Fruit fly (Drosophila melanogaster) whole organism, wandering third instar larva: ENCODE measurements around the gene CG13313.

Experiments
- CG32264 ChIP-seq: fragments of 200-800 bp; sonication (Bioruptor generic); optimal IDR thresholded peaks from 2 replicates; lab custom pipeline; 2016; ENCODE audit warnings: missing biosample characterization, missing genetic modification characterization
- Dfd ChIP-seq: fragments of >200 bp; optimal IDR thresholded peaks from 2 replicates; lab custom pipeline; 2017; ENCODE audit warnings: missing biosample characterization, missing genetic modification characterization
- Dif ChIP-seq: fragments of 200-275, 200-300 bp; sonication (Bioruptor generic); optimal IDR thresholded peaks from 2 replicates; lab custom pipeline; 2018; ENCODE audit warnings: missing biosample characterization, missing genetic modification characterization; ENCODE audit not compliant: partially characterized antibody
- Hr78 ChIP-seq: fragments of >200 bp; optimal IDR thresholded peaks from 2 replicates; lab custom pipeline; 2017; ENCODE audit warnings: missing biosample characterization, missing genetic modification characterization
- Jra ChIP-seq: sonication (Bioruptor generic); optimal IDR thresholded peaks from 2 replicates; lab custom pipeline; 2016; ENCODE audit warnings: missing biosample characterization, missing genetic modification characterization
- Rel ChIP-seq, 2 experiments: fragments of 200-800 bp; sonication (Bioruptor generic) in 1 of 2; optimal IDR thresholded peaks; 2 replicates in 1 of 2; 3 replicates in 1 of 2; lab custom pipeline; 2016 to 2019; ENCODE audit warnings: mild to moderate bottlenecking in 2 of 2, missing biosample characterization in 2 of 2, missing genetic modification characterization in 2 of 2, moderate library complexity in 1 of 2
- Vsx2 ChIP-seq: fragments of 200-300, 225-300 bp; sonication (Bioruptor generic); optimal IDR thresholded peaks from 2 replicates; lab custom pipeline; 2018; ENCODE audit warnings: missing biosample characterization, missing genetic modification characterization; ENCODE audit not compliant: partially characterized antibody
- brk ChIP-seq: fragments of 200-800 bp; sonication (Bioruptor generic); optimal IDR thresholded peaks from 2 replicates; lab custom pipeline; 2016; ENCODE audit warnings: missing biosample characterization, mild to moderate bottlenecking, missing genetic modification characterization
- dl ChIP-seq, 2 experiments: fragments of 175-275, 200-275 bp in 1 of 2; fragments of 200-275 bp in 1 of 2; sonication (Bioruptor generic); optimal IDR thresholded peaks; lab custom pipeline; 2018; ENCODE audit warnings: mild to moderate bottlenecking in 2 of 2, missing biosample characterization in 2 of 2, missing genetic modification characterization in 2 of 2, moderate library complexity in 2 of 2; ENCODE audit not compliant: partially characterized antibody in 2 of 2, insufficient read depth in 1 of 2
- h ChIP-seq: fragments of 200-800 bp; sonication (Bioruptor generic); optimal IDR thresholded peaks from 3 replicates; lab custom pipeline; 2016; ENCODE audit warnings: missing biosample characterization, mild to moderate bottlenecking, missing genetic modification characterization
- psq ChIP-seq: fragments of 200-800 bp; sonication (Bioruptor generic); optimal IDR thresholded peaks from 3 replicates; lab custom pipeline; 2017; ENCODE audit warnings: missing biosample characterization, mild to moderate bottlenecking, missing genetic modification characterization, moderate library complexity

- peak; percentile 12 for TF ChIP-seq h (GFP tag; lab: Kevin White, UChicago)
- TF ChIP-seq Dfd (GFP tag; lab: Kevin White, UChicago) = no peak
- TF ChIP-seq psq (GFP tag; lab: Kevin White, UChicago) = no peak
- TF ChIP-seq brk = no peak
- no peak for TF ChIP-seq Rel (GFP tag; optimal IDR thresholded peaks at IDR 0.05; lab: Kevin White, UChicago)
- TF ChIP-seq Rel (tag; optimal IDR thresholded peaks at IDR 0.05; lab: Kevin White, UChicago) = no peak
- no peak for TF ChIP-seq dl (GFP tag; optimal IDR thresholded peaks at IDR 0.05; lab: Kevin White, UChicago; ENCODE audit: insufficient read depth in 1 of 2, partially characterized antibody in 2 of 2)
- TF ChIP-seq CG32264 (GFP tag; lab: Kevin White, UChicago) = no peak
- no peak for TF ChIP-seq Vsx2 (GFP tag; lab: Kevin White, UChicago)
- TF ChIP-seq Hr78 (GFP tag; lab: Kevin White, UChicago) = no peak
- no peak for TF ChIP-seq Jra (GFP tag; lab: Kevin White, UChicago)
- no peak for TF ChIP-seq Dif (GFP tag; lab: Kevin White, UChicago)
Measured at dm6 chr3L:8982044-8982443, 23.4 kb downstream of the CG13313 start.
